Worm (Caenorhabditis elegans) whole organism, L3 larva: ENCODE results near the gene phf-30.

ENCODE experiments used
- ceh-16 ChIP-seq: sonication (generic microtip); optimal IDR thresholded peaks from 2 replicates; lab custom pipeline; 2017; ENCODE audit warnings: missing biosample characterization, missing genetic modification characterization
- ceh-82 ChIP-seq: fragments of 150-350 bp; optimal IDR thresholded peaks from 2 replicates; lab custom pipeline; 2014; ENCODE audit warnings: missing biosample characterization, missing genetic modification characterization
- egl-5 ChIP-seq: fragments of 150-350 bp; optimal IDR thresholded peaks from 2 replicates; lab custom pipeline; 2017; ENCODE audit warnings: missing biosample characterization, missing genetic modification reagents, missing genetic modification characterization, inconsistent platforms
- fos-1 ChIP-seq: fragments of 150-350 bp; optimal IDR thresholded peaks from 2 replicates; lab custom pipeline; 2014; ENCODE audit warnings: missing biosample characterization, missing genetic modification characterization
- lin-15B ChIP-seq: fragments of 150-350 bp; optimal IDR thresholded peaks from 2 replicates; lab custom pipeline; 2014; ENCODE audit warnings: missing biosample characterization, missing genetic modification characterization
- mdl-1 ChIP-seq: fragments of 150-350 bp; optimal IDR thresholded peaks from 2 replicates; lab custom pipeline; 2014; ENCODE audit warnings: missing biosample characterization, missing genetic modification characterization
- nhr-12 ChIP-seq: fragments of 150-350 bp; optimal IDR thresholded peaks from 2 replicates; lab custom pipeline; 2014; ENCODE audit warnings: missing biosample characterization, missing genetic modification characterization
- nhr-23 ChIP-seq: fragments of 150-350 bp; optimal IDR thresholded peaks from 2 replicates; lab custom pipeline; 2014; ENCODE audit warnings: missing biosample characterization, missing genetic modification reagents, missing genetic modification characterization
- nhr-237 ChIP-seq: fragments of 150-350 bp; optimal IDR thresholded peaks from 2 replicates; lab custom pipeline; 2014; ENCODE audit warnings: missing biosample characterization, missing genetic modification characterization
- pha-4 ChIP-seq: fragments of 150-350 bp; optimal IDR thresholded peaks from 2 replicates; lab custom pipeline; 2014; ENCODE audit warnings: missing biosample characterization, missing genetic modification reagents, missing genetic modification characterization
- unc-62 ChIP-seq: fragments of 150-350 bp; sonication (generic microtip); optimal IDR thresholded peaks from 4 replicates; lab custom pipeline; 2014; ENCODE audit warnings: missing biosample characterization, missing genetic modification reagents, missing genetic modification characterization
- zag-1 ChIP-seq: fragments of 150-350 bp; optimal IDR thresholded peaks from 2 replicates; lab custom pipeline; 2014; ENCODE audit warnings: missing biosample characterization, missing genetic modification characterization
- ztf-4 ChIP-seq: fragments of 150-350 bp; optimal IDR thresholded peaks from 2 replicates; lab custom pipeline; 2014; ENCODE audit warnings: missing biosample characterization, missing genetic modification characterization

DNA sequence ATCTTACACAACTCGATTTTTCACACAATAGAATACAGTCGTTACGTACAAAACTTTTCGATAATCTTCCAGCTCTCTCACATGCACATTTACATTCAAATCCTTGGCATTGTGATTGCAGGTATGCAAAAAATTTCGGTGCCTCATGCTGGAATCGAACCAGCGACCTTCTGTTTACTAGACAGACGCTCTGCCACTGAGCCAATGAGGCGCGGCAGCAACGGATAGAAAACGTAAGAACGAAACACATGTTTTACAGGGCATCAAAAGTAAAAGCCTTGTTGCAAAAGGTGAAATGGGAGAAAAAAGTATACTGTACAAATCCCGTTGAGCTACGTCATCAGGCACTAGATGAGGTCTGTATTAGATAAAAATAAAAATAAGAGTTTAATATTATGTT lies 27.1 kb downstream of the phf-30 start:
- TF ChIP-seq fos-1 (tag; lab: Kevin White, UChicago) (no peak), unc-62 (GFP tag; lab: Kevin White, UChicago) (no peak), nhr-237 (tag; lab: Kevin White, UChicago) (no peak), nhr-23 (tag; lab: Kevin White, UChicago) (no peak), egl-5 (tag; lab: Kevin White, UChicago) (no peak), lin-15B (tag; lab: Kevin White, UChicago) (no peak), pha-4 (tag; lab: Kevin White, UChicago) (no peak), ceh-82 (tag; lab: Kevin White, UChicago) (no peak), ztf-4 (tag; lab: Kevin White, UChicago) (no peak), mdl-1 (tag; lab: Kevin White, UChicago) (no peak), ceh-16 (no peak), zag-1 (tag; lab: Kevin White, UChicago) (no peak), nhr-12 (tag; lab: Kevin White, UChicago) (no peak)
